Worm (Caenorhabditis elegans) whole organism, L4 larva: ENCODE measurements around the gene K06A4.2.

Source experiments
- D1046.2 ChIP-seq: fragments of 200-800 bp; sonication (Bioruptor generic); IDR thresholded peaks from 2 replicates; pipeline ENCODE4 v1.3.6; 2022; ENCODE audit warnings: missing genetic modification characterization, missing compliant biosample characterization
- F10B5.3 ChIP-seq: sonication (generic microtip); optimal IDR thresholded peaks from 2 replicates; lab custom pipeline; 2016; ENCODE audit warnings: mild to moderate bottlenecking, missing genetic modification characterization, missing compliant biosample characterization
- F26F4.8 ChIP-seq: fragments of 200-800 bp; sonication (Bioruptor generic); conservative IDR thresholded peaks from 2 replicates; pipeline ENCODE4 v1.3.6; 2022; ENCODE audit warnings: missing genetic modification characterization, missing compliant biosample characterization
- F37D6.2 ChIP-seq: sonication (generic microtip); optimal IDR thresholded peaks from 2 replicates; lab custom pipeline; 2016; ENCODE audit warnings: mild to moderate bottlenecking, missing genetic modification characterization, missing compliant biosample characterization
- F49E8.2 ChIP-seq: sonication (generic microtip); optimal IDR thresholded peaks from 2 replicates; lab custom pipeline; 2016; ENCODE audit warnings: missing compliant biosample characterization, mild to moderate bottlenecking, missing genetic modification characterization, borderline replicate concordance
- R02D3.7 ChIP-seq: fragments of 150-350 bp; sonication (generic microtip); optimal IDR thresholded peaks from 3 replicates; lab custom pipeline; 2014; ENCODE audit warnings: missing biosample characterization, missing genetic modification characterization
- T26A8.4 ChIP-seq: fragments of 200-800 bp; sonication (Bioruptor generic); IDR thresholded peaks from 2 replicates; pipeline ENCODE4 v1.3.6; 2022; ENCODE audit warnings: missing genetic modification characterization, missing compliant biosample characterization
- Y105C5A.15 ChIP-seq: fragments of 200-800 bp; sonication (Bioruptor generic); IDR thresholded peaks from 2 replicates; pipeline ENCODE4 v1.3.6; 2022; ENCODE audit warnings: missing genetic modification characterization, missing compliant biosample characterization
- Y5F2A.4 ChIP-seq: fragments of 200-800 bp; sonication (Bioruptor generic); optimal IDR thresholded peaks from 2 replicates; lab custom pipeline; 2018; ENCODE audit warnings: mild to moderate bottlenecking, missing genetic modification characterization, missing compliant biosample characterization
- Y75B8A.6 ChIP-seq: fragments of 200-800 bp; sonication (Bioruptor generic); IDR thresholded peaks from 2 replicates; pipeline ENCODE4 v1.3.6; 2022; ENCODE audit warnings: missing genetic modification reagents, missing genetic modification characterization, missing compliant biosample characterization
- aha-1 ChIP-seq: fragments of 150-350 bp; peaks from one replicate; lab custom pipeline; 2014; ENCODE audit warnings: missing biosample characterization, missing genetic modification characterization
- arid-1 ChIP-seq: fragments of 200-800 bp; sonication (Bioruptor generic); conservative IDR thresholded peaks from 2 replicates; pipeline ENCODE4 v1.3.6; 2022; ENCODE audit warnings: missing genetic modification reagents, missing genetic modification characterization, missing compliant biosample characterization
- attf-4 ChIP-seq: sonication (generic microtip); optimal IDR thresholded peaks from 3 replicates; lab custom pipeline; 2017; ENCODE audit warnings: missing biosample characterization, missing genetic modification characterization
- ceh-20 ChIP-seq: fragments of 200-800 bp; sonication (Bioruptor generic); IDR thresholded peaks from 2 replicates; pipeline ENCODE4 v1.3.6; 2022; ENCODE audit warnings: missing genetic modification reagents, missing genetic modification characterization, missing compliant biosample characterization
- ceh-32 ChIP-seq: sonication (generic microtip); optimal IDR thresholded peaks from 2 replicates; lab custom pipeline; 2016; ENCODE audit warnings: mild to moderate bottlenecking, missing genetic modification characterization, missing compliant biosample characterization; ENCODE audit not compliant: poor library complexity
- ceh-82 ChIP-seq: sonication (generic microtip); optimal IDR thresholded peaks from 2 replicates; lab custom pipeline; 2017; ENCODE audit warnings: missing biosample characterization, missing genetic modification characterization
- daf-8 ChIP-seq: fragments of 200-800 bp; sonication (Bioruptor generic); IDR thresholded peaks from 2 replicates; pipeline ENCODE4 v1.3.6; 2022; ENCODE audit warnings: missing genetic modification characterization, missing compliant biosample characterization
- dmd-6 ChIP-seq: fragments of 200-800 bp; sonication (Bioruptor generic); IDR thresholded peaks from 2 replicates; pipeline ENCODE4 v1.3.6; 2022; ENCODE audit warnings: missing genetic modification reagents, missing genetic modification characterization, missing compliant biosample characterization
- dpl-1 ChIP-seq: fragments of 150-350 bp; optimal IDR thresholded peaks from 2 replicates; lab custom pipeline; 2014; ENCODE audit warnings: missing biosample characterization, missing genetic modification reagents, missing genetic modification characterization
- duxl-1 ChIP-seq: sonication (generic microtip); optimal IDR thresholded peaks from 2 replicates; lab custom pipeline; 2016; ENCODE audit warnings: mild to moderate bottlenecking, missing genetic modification characterization, moderate library complexity, missing compliant biosample characterization; ENCODE audit not compliant: poor library complexity
- dve-1 ChIP-seq: sonication (generic microtip); optimal IDR thresholded peaks from 2 replicates; lab custom pipeline; 2017; ENCODE audit warnings: antibody characterized with exemption, mild to moderate bottlenecking, missing genetic modification characterization, missing compliant biosample characterization; ENCODE audit not compliant: insufficient read depth
- fkh-10 ChIP-seq: fragments of 150-350 bp; optimal IDR thresholded peaks from 2 replicates; lab custom pipeline; 2014; ENCODE audit warnings: missing biosample characterization, missing genetic modification reagents, missing genetic modification characterization
- hlh-11 ChIP-seq: fragments of 200-800 bp; sonication (Bioruptor generic); optimal IDR thresholded peaks from 2 replicates; lab custom pipeline; 2018; ENCODE audit warnings: mild to moderate bottlenecking, missing genetic modification characterization, missing compliant biosample characterization
- hmg-1.1 ChIP-seq: fragments of 200-800 bp; sonication (Bioruptor generic); IDR thresholded peaks from 2 replicates; pipeline ENCODE4 v1.3.6; 2022; ENCODE audit warnings: missing genetic modification reagents, missing genetic modification characterization, missing compliant biosample characterization
- lim-7 ChIP-seq: fragments of 200-800 bp; sonication (Bioruptor generic); IDR thresholded peaks from 2 replicates; pipeline ENCODE4 v1.3.6; 2022; ENCODE audit warnings: missing genetic modification characterization, missing compliant biosample characterization
- lin-1 ChIP-seq: fragments of 200-800 bp; sonication (Bioruptor generic); IDR thresholded peaks from 2 replicates; pipeline ENCODE4 v1.3.6; 2022; ENCODE audit warnings: missing genetic modification reagents, missing genetic modification characterization, missing compliant biosample characterization
- lin-13 ChIP-seq: fragments of 150-350 bp; optimal IDR thresholded peaks from 2 replicates; lab custom pipeline; 2014; ENCODE audit warnings: missing biosample characterization, missing genetic modification reagents, missing genetic modification characterization
- lin-38 ChIP-seq: fragments of 200-800 bp; sonication (Bioruptor generic); IDR thresholded peaks from 2 replicates; pipeline ENCODE4 v1.3.6; 2022; ENCODE audit warnings: missing genetic modification reagents, missing genetic modification characterization, missing compliant biosample characterization
- madf-5 ChIP-seq, 2 experiments: fragments of 200-800 bp; sonication (Bioruptor generic); IDR thresholded peaks; 2 replicates each; pipeline ENCODE4 v1.3.6; 2022; ENCODE audit warnings: missing compliant biosample characterization in 2 of 2, missing genetic modification characterization in 2 of 2
- mdt-29 ChIP-seq: fragments of 200-800 bp; sonication (Bioruptor generic); IDR thresholded peaks from 2 replicates; pipeline ENCODE4 v1.3.6; 2022; ENCODE audit warnings: missing genetic modification reagents, missing genetic modification characterization, missing compliant biosample characterization
- mep-1 ChIP-seq: fragments of 150-350 bp; sonication (generic microtip); optimal IDR thresholded peaks from 3 replicates; lab custom pipeline; 2014; ENCODE audit warnings: missing biosample characterization, missing genetic modification characterization
- mes-2 ChIP-seq: sonication (generic microtip); optimal IDR thresholded peaks from 2 replicates; lab custom pipeline; 2016; ENCODE audit warnings: missing genotype, mild to moderate bottlenecking, missing genetic modification characterization, missing compliant biosample characterization; ENCODE audit not compliant: poor library complexity, severe bottlenecking
- mxl-2 ChIP-seq: fragments of 200-800 bp; sonication (Bioruptor generic); conservative IDR thresholded peaks from 2 replicates; pipeline ENCODE4 v1.3.6; 2022; ENCODE audit warnings: missing genetic modification reagents, missing genetic modification characterization, missing compliant biosample characterization
- mxl-3 ChIP-seq: fragments of 200-800 bp; sonication (Bioruptor generic); optimal IDR thresholded peaks from 2 replicates; lab custom pipeline; 2018; ENCODE audit warnings: mild to moderate bottlenecking, missing genetic modification characterization, missing compliant biosample characterization
- nhr-10 ChIP-seq: fragments of 150-350 bp; optimal IDR thresholded peaks from 2 replicates; lab custom pipeline; 2014; ENCODE audit warnings: missing biosample characterization, missing genetic modification characterization
- nhr-28 ChIP-seq: fragments of 150-350 bp; optimal IDR thresholded peaks from 2 replicates; lab custom pipeline; 2014; ENCODE audit warnings: missing biosample characterization, missing genetic modification characterization
- nhr-42 ChIP-seq: fragments of 200-800 bp; sonication (Bioruptor generic); IDR thresholded peaks from 2 replicates; pipeline ENCODE4 v1.3.6; 2022; ENCODE audit warnings: missing genetic modification characterization, missing compliant biosample characterization
- nhr-48 ChIP-seq: sonication (generic microtip); optimal IDR thresholded peaks from 2 replicates; lab custom pipeline; 2016; ENCODE audit warnings: mild to moderate bottlenecking, missing genetic modification characterization, missing compliant biosample characterization
- nhr-6 ChIP-seq: fragments of 150-350 bp; optimal IDR thresholded peaks from 2 replicates; lab custom pipeline; 2014; ENCODE audit warnings: missing biosample characterization, missing genetic modification characterization
- nhr-77 ChIP-seq: fragments of 150-350 bp; optimal IDR thresholded peaks from 2 replicates; lab custom pipeline; 2014; ENCODE audit warnings: missing biosample characterization, missing genetic modification characterization
- php-3 ChIP-seq: fragments of 200-800 bp; sonication (Bioruptor generic); IDR thresholded peaks from 2 replicates; pipeline ENCODE4 v1.3.6; 2022; ENCODE audit warnings: missing genetic modification reagents, missing genetic modification characterization, missing compliant biosample characterization
- pqm-1 ChIP-seq: sonication (generic microtip); optimal IDR thresholded peaks from 2 replicates; lab custom pipeline; 2017; ENCODE audit warnings: missing biosample characterization, missing genetic modification characterization
- rbr-2 ChIP-seq: sonication (generic microtip); optimal IDR thresholded peaks from 2 replicates; lab custom pipeline; 2016; ENCODE audit warnings: missing genotype, missing genetic modification characterization, missing compliant biosample characterization
- saeg-2 ChIP-seq: fragments of 200-800 bp; sonication (Bioruptor generic); IDR thresholded peaks from 2 replicates; pipeline ENCODE4 v1.3.6; 2022; ENCODE audit warnings: missing genetic modification reagents, missing genetic modification characterization, missing compliant biosample characterization
- skn-1 ChIP-seq: fragments of 150-350 bp; optimal IDR thresholded peaks from 2 replicates; lab custom pipeline; 2014; ENCODE audit warnings: missing biosample characterization, missing genetic modification characterization
- snpc-4 ChIP-seq: fragments of 150-350 bp; optimal IDR thresholded peaks from 2 replicates; lab custom pipeline; 2014; ENCODE audit warnings: missing biosample characterization, missing genetic modification characterization
- zag-1 ChIP-seq: fragments of 150-350 bp; optimal IDR thresholded peaks from 2 replicates; lab custom pipeline; 2014; ENCODE audit warnings: missing biosample characterization, missing genetic modification characterization
- zfp-3 ChIP-seq: fragments of 200-800 bp; sonication (Bioruptor generic); conservative IDR thresholded peaks from 2 replicates; pipeline ENCODE4 v1.3.6; 2022; ENCODE audit warnings: missing genetic modification reagents, missing genetic modification characterization, missing compliant biosample characterization
- zip-11 ChIP-seq: fragments of 200-800 bp; sonication (Bioruptor generic); IDR thresholded peaks from 2 replicates; pipeline ENCODE4 v1.3.6; 2022; ENCODE audit warnings: missing genetic modification characterization, missing compliant biosample characterization
- ztf-7 ChIP-seq: fragments of 150-350 bp; optimal IDR thresholded peaks from 2 replicates; lab custom pipeline; 2014; ENCODE audit warnings: missing biosample characterization, missing genetic modification characterization

Gene K06A4.2

DNA sequence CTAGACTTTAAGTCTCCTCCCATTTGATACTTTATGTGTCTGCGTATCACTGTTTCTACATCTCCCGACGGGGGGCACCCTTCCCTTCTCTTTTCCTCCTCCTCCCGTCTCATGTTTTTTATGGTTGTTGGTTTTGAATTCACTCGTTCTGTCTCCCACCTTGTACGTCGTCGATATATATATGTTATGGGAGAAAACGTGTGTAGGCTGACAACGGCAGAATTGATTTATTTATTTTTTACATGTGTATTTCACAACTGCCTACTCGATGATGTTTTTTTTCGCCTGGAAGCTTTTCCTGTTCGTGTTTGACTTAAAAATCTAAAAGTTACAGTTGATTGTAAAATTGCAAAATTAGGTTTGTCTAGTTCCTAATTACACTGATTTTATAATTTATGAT is 41.5 kb upstream of the K06A4.2 start (continued):
- no peak for TF ChIP-seq nhr-77
- TF ChIP-seq D1046.2 (GFP tag; lab: Robert Waterston, UW): no peak
- TF ChIP-seq hmg-1.1 (GFP tag; lab: Robert Waterston, UW): 0 out of 2 replicates have a peak, but pooled peaks have one; percentile 10
- no peak for TF ChIP-seq saeg-2
- no peak for TF ChIP-seq ztf-7 (tag; lab: Kevin White, UChicago)
- TF ChIP-seq lin-13 (GFP tag; lab: Kevin White, UChicago): no peak
- no peak for TF ChIP-seq madf-5 (GFP tag; IDR thresholded peaks at IDR 0.05; lab: Robert Waterston, UW)
- TF ChIP-seq lin-38: no peak
- TF ChIP-seq dve-1 (tag; lab: Kevin White, UChicago): peak; percentile 60
- no peak for TF ChIP-seq zfp-3 (GFP tag; lab: Robert Waterston, UW)
- TF ChIP-seq nhr-42 (GFP tag; lab: Robert Waterston, UW): no peak

ce11 chrV:9443109-9443508 is 40.9 kb upstream of the K06A4.2 start:
- TF ChIP-seq rbr-2: no peak
- no peak for TF ChIP-seq F49E8.2
- no peak for TF ChIP-seq daf-8
- TF ChIP-seq lin-13 (GFP tag; lab: Kevin White, UChicago): no peak
- TF ChIP-seq Y105C5A.15 (GFP tag; lab: Robert Waterston, UW): no peak
- TF ChIP-seq ztf-7 (tag; lab: Kevin White, UChicago): no peak
- TF ChIP-seq zip-11: no peak
- TF ChIP-seq Y5F2A.4 (GFP tag; lab: Kevin White, UChicago): no peak
- TF ChIP-seq arid-1 (GFP tag; lab: Robert Waterston, UW): no peak
- no peak for TF ChIP-seq F10B5.3 (tag; lab: Kevin White, UChicago)
- TF ChIP-seq lin-1 (GFP tag; lab: Robert Waterston, UW): no peak
- peak; percentile 54 for TF ChIP-seq mxl-3 (GFP tag; lab: Kevin White, UChicago)
- no peak for TF ChIP-seq snpc-4
- no peak for TF ChIP-seq mdt-29 (GFP tag; lab: Robert Waterston, UW)
- TF ChIP-seq mxl-2 (GFP tag; lab: Robert Waterston, UW): no peak
- TF ChIP-seq skn-1 (tag; lab: Kevin White, UChicago): no peak
- TF ChIP-seq duxl-1 (tag; lab: Kevin White, UChicago): no peak
- peak; percentile 69 for TF ChIP-seq dmd-6
- no peak for TF ChIP-seq aha-1 (tag; lab: Kevin White, UChicago)
- TF ChIP-seq T26A8.4 (GFP tag; lab: Robert Waterston, UW): no peak
- peak; percentile 87 for TF ChIP-seq nhr-28 (tag; lab: Kevin White, UChicago)
- peak; percentile 33 for TF ChIP-seq mep-1
- no peak for TF ChIP-seq dpl-1 (GFP tag; lab: Kevin White, UChicago)
- peak; percentile 84 for TF ChIP-seq dve-1 (tag; lab: Kevin White, UChicago)
- TF ChIP-seq ceh-32 (tag; lab: Kevin White, UChicago): no peak
- TF ChIP-seq ceh-20 (GFP tag; lab: Robert Waterston, UW): no peak
- TF ChIP-seq nhr-48: no peak
- 0 out of 2 replicates have a peak, but pooled peaks have one; percentile 30 for TF ChIP-seq php-3 (GFP tag; lab: Robert Waterston, UW)
- peak; percentile 25 for TF ChIP-seq mes-2 (tag; lab: Kevin White, UChicago)
- TF ChIP-seq lim-7: no peak
- TF ChIP-seq ceh-82: no peak
- peak; percentile 82 for TF ChIP-seq pqm-1 (tag; lab: Kevin White, UChicago)
- TF ChIP-seq nhr-77: peak; percentile 34
- TF ChIP-seq nhr-6 (tag; lab: Kevin White, UChicago): no peak
- no peak for TF ChIP-seq zag-1 (tag; lab: Kevin White, UChicago)
- TF ChIP-seq attf-4 (tag; lab: Kevin White, UChicago): no peak
- TF ChIP-seq hmg-1.1 (GFP tag; lab: Robert Waterston, UW): no peak
- TF ChIP-seq Y75B8A.6 (GFP tag; lab: Robert Waterston, UW): no peak
- no peak for TF ChIP-seq fkh-10 (GFP tag; lab: Kevin White, UChicago)
- TF ChIP-seq F37D6.2 (tag; lab: Kevin White, UChicago): no peak
- TF ChIP-seq F26F4.8 (GFP tag; lab: Robert Waterston, UW): no peak
- TF ChIP-seq R02D3.7 (tag; lab: Kevin White, UChicago): no peak
- TF ChIP-seq nhr-10 (tag; lab: Kevin White, UChicago): peak; percentile 50
- peak; percentile 77 for TF ChIP-seq hlh-11 (tag; lab: Kevin White, UChicago)
